Fruit fly (Drosophila melanogaster): Measurements from ENCODE around the gene stx.
"Not testable (repeated sequence)": the region's sequence is repeated elsewhere in the genome, so short reads cannot be mapped to it uniquely, and the experiment has no call there.

stx gene

DNA sequence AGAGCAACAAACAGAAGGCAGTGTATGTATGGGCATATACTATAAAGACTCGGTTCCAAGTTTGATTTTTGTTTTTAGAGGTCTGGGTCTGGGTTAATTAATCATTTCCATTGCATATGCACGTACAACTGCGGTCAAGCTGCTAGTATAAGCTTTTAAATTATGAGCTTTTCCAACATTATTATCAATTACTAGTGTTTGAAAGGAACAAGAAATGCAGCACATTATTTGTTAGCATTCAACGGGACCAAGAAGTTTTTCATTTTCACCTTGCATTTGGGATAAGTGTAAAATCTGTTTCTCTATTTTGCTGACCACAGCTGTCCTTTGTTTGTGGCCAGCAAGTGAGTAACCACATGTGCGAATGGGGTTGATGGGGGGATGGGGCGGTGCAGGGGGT, 26.9 kb downstream of the stx start (continued):
- TF ChIP-seq CG6276 (GFP tag; optimal IDR thresholded peaks at IDR 0.05) (no peak), CG1621 (tag; optimal IDR thresholded peaks at IDR 0.05) (peak; percentile 18), svp (GFP tag) (peak; percentile 74), CG6854 (GFP tag; optimal IDR thresholded peaks at IDR 0.05) (no peak), CG8632 (GFP tag; optimal IDR thresholded peaks at IDR 0.05) (peak; percentile 75), CG32006 (GFP tag; optimal IDR thresholded peaks at IDR 0.05) (peak; percentile 50), acj6 (GFP tag; optimal IDR thresholded peaks at IDR 0.05) (peak; percentile 62), Hr4 (GFP tag; optimal IDR thresholded peaks at IDR 0.05) (peak; percentile 36), esn (GFP tag; optimal IDR thresholded peaks at IDR 0.05) (peak; percentile 70), Ets96B (tag; optimal IDR thresholded peaks at IDR 0.05) (peak; percentile 45), fd59A (GFP tag; optimal IDR thresholded peaks at IDR 0.05) (no peak), vri (GFP tag; optimal IDR thresholded peaks at IDR 0.05) (peak; percentile 20), achi (GFP tag; optimal IDR thresholded peaks at IDR 0.05) (peak; percentile 50), CG7368 (GFP tag; optimal IDR thresholded peaks at IDR 0.05) (peak; percentile 59), CG31627 (GFP tag; optimal IDR thresholded peaks at IDR 0.05) (peak; percentile 55), ss (GFP tag; optimal IDR thresholded peaks at IDR 0.05) (peak in 1 of 2 experiments; percentile 35), CG3919 (GFP tag; optimal IDR thresholded peaks at IDR 0.05) (peak; percentile 57), Lpt (GFP tag; optimal IDR thresholded peaks at IDR 0.05) (no peak), CG6792 (GFP tag; optimal IDR thresholded peaks at IDR 0.05) (peak; percentile 60)

DNA sequence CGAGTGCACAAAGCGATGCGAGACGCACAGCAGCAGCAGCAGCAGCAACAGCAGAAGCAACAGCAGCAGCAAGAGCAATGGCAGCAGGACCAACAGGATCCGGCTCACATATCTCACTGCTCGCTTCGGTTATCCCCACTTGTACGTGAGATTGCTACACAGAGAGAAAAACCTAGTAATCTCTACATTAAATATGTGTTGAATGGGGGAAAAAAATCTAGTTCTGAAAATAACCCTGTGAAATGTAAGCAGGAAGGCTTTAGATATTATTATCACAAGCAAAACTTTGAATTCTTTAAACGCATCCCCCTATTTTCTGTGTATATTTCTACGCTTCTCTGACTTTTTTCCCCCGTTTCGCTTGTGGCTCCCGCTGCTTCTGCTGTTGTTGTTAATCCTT, 47.0 kb downstream of the stx start:
- TF ChIP-seq svp (GFP tag) (peak; percentile 34), CG31627 (GFP tag; optimal IDR thresholded peaks at IDR 0.05) (no peak), CG6163 (GFP tag; IDR thresholded peaks at IDR 0.05) (peak; percentile 29; the same call in 1 of the 3 replicates), Hr38 (GFP tag; optimal IDR thresholded peaks at IDR 0.05) (no peak), CG3919 (GFP tag; optimal IDR thresholded peaks at IDR 0.05) (peak; percentile 13), Eip78C (GFP tag) (peak; percentile 34), CG10631 (GFP tag; optimal IDR thresholded peaks at IDR 0.05) (peak; percentile 9), pdm3 (GFP tag; optimal IDR thresholded peaks at IDR 0.05) (no peak), CG32006 (GFP tag; optimal IDR thresholded peaks at IDR 0.05) (peak; percentile 8)

DNA sequence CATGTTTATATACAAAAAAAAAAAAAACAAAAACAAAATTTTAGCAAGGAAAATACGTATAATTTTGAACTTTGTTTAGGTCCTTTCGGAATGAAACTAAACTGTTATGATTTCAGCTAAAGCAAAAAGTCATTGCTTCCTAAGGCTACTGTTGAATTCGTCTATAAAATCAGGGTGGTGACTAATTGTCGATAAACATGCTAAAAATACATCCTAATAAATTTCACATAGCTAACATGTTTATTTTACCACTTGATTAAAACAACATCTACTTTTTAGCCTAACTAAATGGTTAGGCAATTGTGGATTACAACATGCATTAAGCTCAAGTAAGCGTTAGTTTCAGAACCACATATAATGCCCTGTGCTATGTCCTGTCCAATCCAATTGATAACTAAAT, 71.4 kb downstream of the stx start, which contains the start of gene CG12637:
Gene CG12637 (minus strand): TSS at position 101 of the 400 bp plus-strand sequence.
- TF ChIP-seq pdm3 (GFP tag; optimal IDR thresholded peaks at IDR 0.05): no peak
- TF ChIP-seq acj6 (GFP tag; optimal IDR thresholded peaks at IDR 0.05): no peak
- no peak for TF ChIP-seq Smox (GFP tag; optimal IDR thresholded peaks at IDR 0.05)
- TF ChIP-seq Sox102F (GFP tag; optimal IDR thresholded peaks at IDR 0.05): no peak
- no peak for TF ChIP-seq Blimp-1 (GFP tag; optimal IDR thresholded peaks at IDR 0.05)
- TF ChIP-seq spab (GFP tag; optimal IDR thresholded peaks at IDR 0.05): no peak
- no peak for TF ChIP-seq Sox14 (GFP tag; optimal IDR thresholded peaks at IDR 0.05)
- no peak for TF ChIP-seq OdsH (GFP tag; optimal IDR thresholded peaks at IDR 0.05)
- no peak for TF ChIP-seq CG10669 (GFP tag; optimal IDR thresholded peaks at IDR 0.05)
- TF ChIP-seq CG1621 (tag; optimal IDR thresholded peaks at IDR 0.05): no peak
- TF ChIP-seq svp (GFP tag): no peak
- no peak for TF ChIP-seq Sox15 (GFP tag; optimal IDR thresholded peaks at IDR 0.05)
- TF ChIP-seq net (GFP tag; optimal IDR thresholded peaks at IDR 0.05): no peak
- no peak for TF ChIP-seq CG8119 (GFP tag; IDR thresholded peaks at IDR 0.05)
- no peak for TF ChIP-seq Eip93F (GFP tag; optimal IDR thresholded peaks at IDR 0.05)
- TF ChIP-seq lz (GFP tag; optimal IDR thresholded peaks at IDR 0.05): no peak
- no peak for TF ChIP-seq CG6276 (GFP tag; optimal IDR thresholded peaks at IDR 0.05)
- TF ChIP-seq Hr38 (GFP tag; optimal IDR thresholded peaks at IDR 0.05): no peak

dm6 chrX:10661743-10662142, 83.0 kb downstream of the stx start, which contains the start of gene Rab9E:
Gene Rab9E, minus strand, starts transcription at chrX:10661843.
- TF ChIP-seq Met (GFP tag; optimal IDR thresholded peaks at IDR 0.05); spab (GFP tag; optimal IDR thresholded peaks at IDR 0.05); CG11762 (GFP tag; optimal IDR thresholded peaks at IDR 0.05; ENCODE audit: insufficient read depth): not testable (repeated sequence)
